Worm (Caenorhabditis elegans) whole organism, early embryonic: ENCODE data around the gene sucg-1.

ENCODE experiments used
- B0310.2 ChIP-seq: sonication (generic microtip); optimal IDR thresholded peaks from 2 replicates; lab custom pipeline; 2016; ENCODE audit warnings: mild to moderate bottlenecking, missing genetic modification characterization, missing compliant biosample characterization
- F13C5.2 ChIP-seq: sonication (generic microtip); optimal IDR thresholded peaks from 2 replicates; lab custom pipeline; 2017; ENCODE audit warnings: mild to moderate bottlenecking, missing genetic modification characterization, inconsistent platforms, missing compliant biosample characterization
- aly-1 ChIP-seq: sonication (generic microtip); optimal IDR thresholded peaks from 2 replicates; lab custom pipeline; 2016; ENCODE audit warnings: missing genetic modification characterization, missing compliant biosample characterization
- ama-1 ChIP-seq: fragments of 150-350 bp; optimal IDR thresholded peaks from 2 replicates; lab custom pipeline; 2014
- ceh-13 ChIP-seq: fragments of 200-800 bp; sonication (Bioruptor generic); optimal IDR thresholded peaks from 2 replicates; lab custom pipeline; 2018; ENCODE audit warnings: mild to moderate bottlenecking, missing genetic modification characterization, missing compliant biosample characterization
- ceh-36 ChIP-seq: sonication (generic microtip); optimal IDR thresholded peaks from 2 replicates; lab custom pipeline; 2016; ENCODE audit warnings: missing genetic modification characterization, inconsistent platforms, missing compliant biosample characterization
- ets-7 ChIP-seq: sonication (generic microtip); optimal IDR thresholded peaks from 2 replicates; lab custom pipeline; 2016; ENCODE audit warnings: missing genotype, missing genetic modification characterization, missing compliant biosample characterization
- flt-1 ChIP-seq: fragments of 200-800 bp; sonication (Bioruptor generic); IDR thresholded peaks from 2 replicates; pipeline ENCODE4 v1.3.6; 2022; ENCODE audit warnings: missing genetic modification characterization, missing compliant biosample characterization
- hmbx-1 ChIP-seq: sonication (generic microtip); optimal IDR thresholded peaks from 2 replicates; lab custom pipeline; 2016; ENCODE audit warnings: mild to moderate bottlenecking, missing genetic modification characterization, missing compliant biosample characterization
- hmg-4 ChIP-seq: fragments of 200-800 bp; sonication (Bioruptor generic); optimal IDR thresholded peaks from 2 replicates; lab custom pipeline; 2018; ENCODE audit warnings: mild to moderate bottlenecking, missing genetic modification characterization, missing compliant biosample characterization
- hnd-1 ChIP-seq: sonication (generic microtip); optimal IDR thresholded peaks from 2 replicates; lab custom pipeline; 2016; ENCODE audit warnings: missing genetic modification characterization, missing compliant biosample characterization
- pes-1 ChIP-seq: fragments of 200-800 bp; sonication (Bioruptor generic); IDR thresholded peaks from 2 replicates; pipeline ENCODE4 v1.3.6; 2022; ENCODE audit warnings: missing genetic modification reagents, missing genetic modification characterization, missing compliant biosample characterization
- scrt-1 ChIP-seq: fragments of 200-800 bp; sonication (Bioruptor generic); IDR thresholded peaks from 2 replicates; pipeline ENCODE4 v1.3.6; 2022; ENCODE audit warnings: missing genetic modification characterization, missing compliant biosample characterization
- sea-1 ChIP-seq: fragments of 200-800 bp; sonication (Bioruptor generic); conservative IDR thresholded peaks from 2 replicates; pipeline ENCODE4 v1.3.6; 2022; ENCODE audit warnings: missing genetic modification characterization, missing compliant biosample characterization
- tbx-11 ChIP-seq: fragments of 200-800 bp; sonication (Bioruptor generic); IDR thresholded peaks from 2 replicates; pipeline ENCODE4 v1.3.6; 2022; ENCODE audit warnings: missing genetic modification characterization, missing compliant biosample characterization
- tbx-37 ChIP-seq: fragments of 200-800 bp; sonication (Bioruptor generic); conservative IDR thresholded peaks from 2 replicates; pipeline ENCODE4 v1.3.6; 2022; ENCODE audit warnings: missing genetic modification reagents, missing genetic modification characterization, missing compliant biosample characterization
- tra-4 ChIP-seq: sonication (generic microtip); optimal IDR thresholded peaks from 2 replicates; lab custom pipeline; 2017; ENCODE audit warnings: missing genetic modification characterization, missing compliant biosample characterization

The sucg-1 gene

DNA sequence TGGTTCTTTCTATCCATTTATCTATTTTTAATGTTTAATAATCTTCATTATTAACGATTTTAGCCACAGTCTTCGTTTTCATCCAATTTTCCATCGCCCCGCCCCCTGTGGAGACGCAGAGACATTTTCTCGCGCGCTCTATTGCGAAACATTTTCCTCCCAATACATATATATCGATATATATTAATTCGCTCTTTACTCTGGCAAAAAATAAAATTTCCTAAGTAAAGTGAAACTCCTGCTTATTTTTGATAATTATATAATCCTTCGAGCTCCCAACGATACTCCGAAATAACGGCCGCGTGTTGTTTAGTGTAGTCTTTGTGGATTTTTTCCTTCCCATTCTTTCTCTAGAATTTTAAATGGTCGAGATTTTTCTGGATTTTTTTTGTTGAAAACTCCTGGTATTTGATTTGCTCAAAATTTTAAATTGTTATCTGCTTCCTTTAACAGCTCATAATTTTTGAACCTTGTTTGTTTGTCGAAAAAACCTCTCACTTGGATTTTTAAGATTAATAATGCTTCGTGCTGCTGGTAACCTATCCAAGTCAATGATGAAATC is at the start of gene sucg-1:
sucg-1 (plus strand) TSS at position 512 of the 562 bp plus-strand sequence.
- no peak for TF ChIP-seq ets-7 (tag; lab: Kevin White, UChicago)

DNA sequence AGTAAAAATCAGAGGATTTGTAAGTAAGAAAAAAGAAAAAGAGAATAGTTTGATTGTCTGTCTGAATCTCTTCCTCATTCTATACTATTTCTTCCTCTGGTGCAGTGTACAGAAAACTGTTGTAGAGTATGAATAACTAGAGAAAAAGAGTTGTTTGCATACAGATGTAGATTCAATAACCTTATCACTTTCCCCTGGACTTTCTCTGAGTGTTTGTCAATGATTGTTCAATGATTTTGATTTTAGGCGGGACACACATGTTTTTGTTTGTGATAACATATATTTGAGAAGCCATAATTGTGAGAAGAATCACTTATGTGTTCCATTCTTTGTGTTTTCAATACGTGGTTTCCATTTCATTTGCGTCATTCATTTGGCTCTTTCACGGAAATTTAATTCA is 49.6 kb upstream of the sucg-1 start:
- TF ChIP-seq tbx-37 (GFP tag; lab: Robert Waterston, UW) (no peak), tra-4 (tag; lab: Kevin White, UChicago) (no peak), ceh-36 (no peak), scrt-1 (GFP tag; lab: Robert Waterston, UW) (no peak), ets-7 (tag; lab: Kevin White, UChicago) (no peak), sea-1 (no peak), hnd-1 (tag; lab: Kevin White, UChicago) (no peak), hmg-4 (GFP tag; lab: Kevin White, UChicago) (no peak), hmbx-1 (tag; lab: Kevin White, UChicago) (no peak), aly-1 (tag; lab: Kevin White, UChicago) (no peak), B0310.2 (tag; lab: Kevin White, UChicago) (no peak)

DNA sequence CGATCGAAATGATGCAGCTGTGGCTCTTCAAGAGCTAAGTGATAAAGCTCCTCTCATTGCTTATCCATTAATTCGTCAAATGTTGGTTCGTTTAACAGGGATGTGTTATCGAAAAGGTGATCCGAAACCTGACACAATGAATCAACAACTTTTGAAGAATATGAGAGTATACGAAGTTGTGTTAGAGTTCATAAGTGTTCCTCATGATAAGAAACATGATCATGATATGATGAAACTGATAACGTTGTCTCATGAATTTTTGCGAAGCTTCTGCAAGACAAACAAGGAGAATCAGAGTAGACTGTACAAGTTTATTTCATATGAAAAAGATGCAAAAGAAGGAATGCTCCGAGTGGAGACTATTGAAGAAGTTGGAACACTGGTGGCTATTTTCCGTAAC is 39.4 kb upstream of the sucg-1 start:
- no peak for TF ChIP-seq ets-7 (tag; lab: Kevin White, UChicago)
- TF ChIP-seq F13C5.2 (tag; lab: Kevin White, UChicago): no peak
- no peak for TF ChIP-seq aly-1 (tag; lab: Kevin White, UChicago)
- TF ChIP-seq ama-1 (lab: Kevin White, UChicago): no peak
- TF ChIP-seq sea-1: no peak
- no peak for TF ChIP-seq pes-1 (GFP tag; lab: Robert Waterston, UW)
- TF ChIP-seq hmbx-1 (tag; lab: Kevin White, UChicago): no peak
- no peak for TF ChIP-seq flt-1 (GFP tag; lab: Robert Waterston, UW)
- no peak for TF ChIP-seq tbx-11
- no peak for TF ChIP-seq tra-4 (tag; lab: Kevin White, UChicago)
- TF ChIP-seq scrt-1 (GFP tag; lab: Robert Waterston, UW): no peak
- TF ChIP-seq hnd-1 (tag; lab: Kevin White, UChicago): no peak
- TF ChIP-seq hmg-4 (GFP tag; lab: Kevin White, UChicago): no peak
- no peak for TF ChIP-seq ceh-36
- TF ChIP-seq ceh-13 (GFP tag; lab: Kevin White, UChicago): no peak
- no peak for TF ChIP-seq B0310.2 (tag; lab: Kevin White, UChicago)
- TF ChIP-seq tbx-37 (GFP tag; lab: Robert Waterston, UW): no peak

DNA sequence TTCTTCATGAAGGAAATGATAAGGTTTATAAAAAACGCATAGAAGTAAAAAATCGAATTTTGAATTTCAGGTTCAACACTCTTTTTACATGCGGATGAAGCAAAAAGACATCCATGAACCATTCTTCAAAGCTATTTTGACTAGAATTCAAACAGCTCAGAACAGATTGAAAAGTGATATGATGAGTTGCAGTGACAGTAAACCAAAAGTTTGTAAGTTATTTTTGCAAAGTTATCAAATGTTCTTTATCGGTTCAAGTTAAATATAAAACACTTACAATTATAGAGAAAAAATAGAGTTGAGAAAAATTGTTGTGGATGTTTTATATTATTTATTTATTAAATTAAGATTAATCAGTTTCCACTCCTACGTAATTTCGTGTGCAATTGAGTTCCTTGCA is 36.3 kb upstream of the sucg-1 start:
- no peak for TF ChIP-seq B0310.2 (tag; lab: Kevin White, UChicago)
- no peak for TF ChIP-seq hmg-4 (GFP tag; lab: Kevin White, UChicago)
- TF ChIP-seq F13C5.2 (tag; lab: Kevin White, UChicago): no peak
- TF ChIP-seq scrt-1 (GFP tag; lab: Robert Waterston, UW): no peak
- TF ChIP-seq aly-1 (tag; lab: Kevin White, UChicago): no peak
- no peak for TF ChIP-seq tbx-11
- TF ChIP-seq tbx-37 (GFP tag; lab: Robert Waterston, UW): no peak
- TF ChIP-seq sea-1: no peak
- no peak for TF ChIP-seq tra-4 (tag; lab: Kevin White, UChicago)

DNA sequence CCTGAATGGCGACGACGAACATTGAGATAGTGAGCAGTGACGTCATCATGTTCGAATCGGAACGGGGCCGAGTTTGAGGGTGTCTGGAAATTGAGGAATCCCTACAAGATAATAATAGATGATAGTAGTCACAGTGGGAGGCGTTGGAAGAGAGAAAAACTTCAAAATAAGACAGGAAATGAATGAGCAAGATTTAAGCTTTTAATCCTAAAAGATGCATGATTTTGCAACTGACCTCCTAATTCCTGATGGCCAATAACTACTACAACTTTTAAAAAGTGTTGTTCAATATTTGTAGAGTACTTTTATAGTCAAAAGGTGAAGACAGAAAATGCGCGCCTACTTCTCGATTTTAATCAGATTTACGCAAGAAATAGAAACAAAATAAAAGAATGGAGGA is 30.4 kb upstream of the sucg-1 start, which contains the start of gene flp-13:
flp-13 (minus strand) TSS at position 101 of the 400 bp plus-strand sequence.
- TF ChIP-seq hnd-1 (tag; lab: Kevin White, UChicago) (no peak), tbx-11 (no peak), tra-4 (tag; lab: Kevin White, UChicago) (no peak), sea-1 (no peak), hmbx-1 (tag; lab: Kevin White, UChicago) (no peak), ceh-13 (GFP tag; lab: Kevin White, UChicago) (no peak)

DNA sequence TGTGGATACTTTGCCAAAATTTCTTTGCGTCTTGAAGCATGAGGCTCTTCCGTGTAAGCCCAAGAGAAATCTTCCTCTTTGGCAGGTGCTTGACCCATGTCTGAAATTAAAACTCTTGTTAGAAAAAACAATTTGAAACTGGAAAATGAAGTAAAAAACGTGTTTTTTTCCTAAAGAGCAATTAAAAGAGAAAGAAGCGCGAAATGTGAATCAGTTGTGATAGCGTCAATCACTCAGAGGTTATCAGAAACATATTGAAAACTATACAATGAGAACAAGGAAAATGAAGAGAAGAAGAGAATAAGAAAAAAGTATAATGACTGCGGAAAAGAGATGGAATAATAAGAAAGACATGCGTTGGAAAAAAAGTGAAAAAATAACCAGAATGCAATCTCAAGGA is 21.9 kb upstream of the sucg-1 start, which contains the start of gene F33D4.4:
F33D4.4 (minus strand) TSS at position 101 of the 400 bp plus-strand sequence.
- no peak for TF ChIP-seq hmg-4 (GFP tag; lab: Kevin White, UChicago)
- TF ChIP-seq F13C5.2 (tag; lab: Kevin White, UChicago): no peak
- TF ChIP-seq hmbx-1 (tag; lab: Kevin White, UChicago): no peak
- no peak for TF ChIP-seq aly-1 (tag; lab: Kevin White, UChicago)
- TF ChIP-seq hnd-1 (tag; lab: Kevin White, UChicago): no peak
- no peak for TF ChIP-seq flt-1 (GFP tag; lab: Robert Waterston, UW)
- TF ChIP-seq B0310.2 (tag; lab: Kevin White, UChicago): no peak
- TF ChIP-seq tbx-37 (GFP tag; lab: Robert Waterston, UW): no peak
- no peak for TF ChIP-seq ceh-36
- TF ChIP-seq ceh-13 (GFP tag; lab: Kevin White, UChicago): no peak
- no peak for TF ChIP-seq tra-4 (tag; lab: Kevin White, UChicago)

DNA sequence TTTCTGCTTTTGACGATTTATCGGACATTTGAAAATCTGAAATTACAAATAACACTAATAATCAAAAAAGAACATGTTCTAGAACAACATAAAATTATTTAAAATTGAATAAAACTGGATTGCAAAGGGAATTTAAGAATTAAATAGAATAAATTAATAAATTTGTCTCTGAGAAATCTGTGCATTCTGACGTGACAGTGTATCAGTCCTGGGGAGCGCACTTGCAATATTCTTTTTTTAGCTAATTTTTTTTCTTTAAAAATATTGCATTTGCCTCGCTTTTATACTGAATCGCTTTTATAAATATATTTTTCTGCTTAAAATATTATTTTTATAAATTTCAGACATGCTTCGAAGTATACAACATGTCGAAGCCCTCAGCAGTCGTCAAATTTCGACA is 19.0 kb upstream of the sucg-1 start, which contains the start of the genes mrpl-1, emc-6 and mrps-24:
mrpl-1 (minus strand) TSS at position 1 of the 400 bp plus-strand sequence.
emc-6 (minus strand) TSS at position 36 of the 400 bp plus-strand sequence.
mrps-24 (plus strand) TSS at position 345 of the 400 bp plus-strand sequence.
- TF ChIP-seq pes-1 (GFP tag; lab: Robert Waterston, UW): no peak
- TF ChIP-seq B0310.2 (tag; lab: Kevin White, UChicago): no peak
- TF ChIP-seq F13C5.2 (tag; lab: Kevin White, UChicago): peak; percentile 27

DNA sequence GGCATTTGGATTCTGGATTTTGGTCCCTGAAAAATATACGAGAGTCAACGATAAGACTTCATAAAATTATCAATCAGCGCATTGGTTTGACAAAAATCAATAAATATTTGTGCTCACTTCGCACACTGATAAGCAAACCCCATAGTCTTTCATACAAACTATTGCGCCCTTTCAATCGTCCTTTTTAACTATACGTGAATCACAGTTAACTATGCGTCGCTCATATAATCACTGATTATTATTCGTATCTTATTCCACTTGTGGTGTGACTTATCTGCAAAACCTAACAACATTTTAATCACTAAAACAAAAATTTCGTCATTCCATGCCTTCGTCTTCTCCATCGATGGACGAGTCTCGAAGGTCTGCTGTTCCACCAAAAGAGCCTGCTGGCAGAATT is 17.9 kb upstream of the sucg-1 start, which contains the start of gene nhr-8:
nhr-8 (plus strand) TSS at position 160 of the 400 bp plus-strand sequence.
- TF ChIP-seq tbx-11: no peak
- TF ChIP-seq hnd-1 (tag; lab: Kevin White, UChicago): no peak
- TF ChIP-seq flt-1 (GFP tag; lab: Robert Waterston, UW): no peak
- TF ChIP-seq tbx-37 (GFP tag; lab: Robert Waterston, UW): no peak
- no peak for TF ChIP-seq hmg-4 (GFP tag; lab: Kevin White, UChicago)
- TF ChIP-seq ceh-13 (GFP tag; lab: Kevin White, UChicago): no peak
- TF ChIP-seq ama-1 (lab: Kevin White, UChicago): no peak
- TF ChIP-seq F13C5.2 (tag; lab: Kevin White, UChicago): no peak
- TF ChIP-seq tra-4 (tag; lab: Kevin White, UChicago): no peak
- no peak for TF ChIP-seq B0310.2 (tag; lab: Kevin White, UChicago)
